Worm (Caenorhabditis elegans) whole organism, L4/young adult: ENCODE data around the gene mrps-34.

ENCODE experiments used
- W03F9.2 ChIP-seq: fragments of 150-350 bp; optimal IDR thresholded peaks from 2 replicates; lab custom pipeline; 2014; ENCODE audit warnings: missing biosample characterization, missing genetic modification characterization
- dao-5 ChIP-seq: sonication (generic microtip); optimal IDR thresholded peaks from 2 replicates; lab custom pipeline; 2016; ENCODE audit warnings: missing genotype, missing genetic modification characterization, moderate library complexity, missing compliant biosample characterization
- him-1 ChIP-seq: sonication (generic microtip); optimal IDR thresholded peaks from 2 replicates; lab custom pipeline; 2016; ENCODE audit warnings: missing genotype, missing genetic modification reagents, missing genetic modification characterization, missing compliant biosample characterization

mrps-34 gene

ce11 chrIII:4506590-4507128 is 35.6 kb downstream of the mrps-34 start:
- TF ChIP-seq W03F9.2 (peak; percentile 14), him-1 (tag; lab: Kevin White, UChicago) (no peak), dao-5 (no peak)

ce11 chrIII:4506140-4506539 is 36.1 kb downstream of the mrps-34 start:
- TF ChIP-seq him-1 (tag; lab: Kevin White, UChicago): no peak
- no peak for TF ChIP-seq dao-5
- no peak for TF ChIP-seq W03F9.2

ce11 chrIII:4505726-4506125 is 36.5 kb downstream of the mrps-34 start:
- TF ChIP-seq dao-5 (no peak), him-1 (tag; lab: Kevin White, UChicago) (no peak), W03F9.2 (no peak)

ce11 chrIII:4504934-4505484 is 37.2 kb downstream of the mrps-34 start:
- TF ChIP-seq dao-5 (no peak), him-1 (tag; lab: Kevin White, UChicago) (no peak), W03F9.2 (no peak)

- peak; percentile 54 for TF ChIP-seq him-1 (tag; lab: Kevin White, UChicago)
- peak; percentile 34 for TF ChIP-seq W03F9.2
- no peak for TF ChIP-seq dao-5
Measured at ce11 chrIII:4504358-4504757, 37.9 kb downstream of the mrps-34 start.

- TF ChIP-seq him-1 (tag; lab: Kevin White, UChicago): no peak
- TF ChIP-seq W03F9.2: no peak
- TF ChIP-seq dao-5: no peak
Measured at ce11 chrIII:4502559-4503240, 39.6 kb downstream of the mrps-34 start.

- TF ChIP-seq W03F9.2 (no peak), dao-5 (no peak), him-1 (tag; lab: Kevin White, UChicago) (no peak)
Measured at ce11 chrIII:4498938-4499337, 43.3 kb downstream of the mrps-34 start, which contains the start of the genes C07G2.5 and atf-7. Gene C07G2.5, minus strand, starts transcription at chrIII:4499038. Gene atf-7, minus strand, starts transcription at chrIII:4499045.

- no peak for TF ChIP-seq dao-5
Measured at ce11 chrIII:4496085-4496484, 46.2 kb downstream of the mrps-34 start.

- TF ChIP-seq him-1 (tag; lab: Kevin White, UChicago) (no peak), W03F9.2 (no peak), dao-5 (no peak)
Measured at ce11 chrIII:4495685-4496084, 46.6 kb downstream of the mrps-34 start.

ce11 chrIII:4495250-4495649 is 47.0 kb downstream of the mrps-34 start:
- TF ChIP-seq him-1 (tag; lab: Kevin White, UChicago) (no peak), W03F9.2 (no peak), dao-5 (no peak)

- TF ChIP-seq W03F9.2: no peak
- no peak for TF ChIP-seq him-1 (tag; lab: Kevin White, UChicago)
- TF ChIP-seq dao-5: no peak
Measured at ce11 chrIII:4494541-4495010, 47.7 kb downstream of the mrps-34 start.

ce11 chrIII:4493008-4493777 is 49.1 kb downstream of the mrps-34 start:
- TF ChIP-seq him-1 (tag; lab: Kevin White, UChicago) (no peak), W03F9.2 (no peak), dao-5 (no peak)
